Fruit fly (Drosophila melanogaster) Kc167 (cell line): ENCODE results near the gene Rcd-1r.

ENCODE experiments used
- Myc ChIP-seq: fragments of >200 bp; optimal IDR thresholded peaks from 2 replicates; lab custom pipeline; 2017; ENCODE audit warnings: missing external identifiers
- Sin3A ChIP-seq: fragments of >200 bp; optimal IDR thresholded peaks from 2 replicates; lab custom pipeline; 2018; ENCODE audit warnings: missing external identifiers
- h ChIP-seq: fragments of >200 bp; optimal IDR thresholded peaks from 3 replicates; lab custom pipeline; 2018; ENCODE audit warnings: missing external identifiers
- insv ChIP-seq: fragments of >200 bp; optimal IDR thresholded peaks from 3 replicates; lab custom pipeline; 2018; ENCODE audit warnings: missing external identifiers
- psq ChIP-seq: fragments of >200 bp; optimal IDR thresholded peaks from 2 replicates; lab custom pipeline; 2017; ENCODE audit warnings: missing external identifiers
- ttk ChIP-seq: sonication (Bioruptor generic); optimal IDR thresholded peaks from 2 replicates; lab custom pipeline; 2017; ENCODE audit warnings: missing external identifiers

The Rcd-1r gene

dm6 chr2L:8984614-8985318 is 29.1 kb downstream of the Rcd-1r start, which contains the start of gene CG13101:
Gene CG13101, minus strand, starts transcription at chr2L:8984872.
- TF ChIP-seq insv (lab: Kevin White, UChicago) = no peak
- TF ChIP-seq Myc (lab: Kevin White, UChicago) = no peak
- TF ChIP-seq Sin3A = no peak
- no peak for TF ChIP-seq h (lab: Kevin White, UChicago)
- no peak for TF ChIP-seq psq
- TF ChIP-seq ttk (lab: Kevin White, UChicago) = no peak

DNA sequence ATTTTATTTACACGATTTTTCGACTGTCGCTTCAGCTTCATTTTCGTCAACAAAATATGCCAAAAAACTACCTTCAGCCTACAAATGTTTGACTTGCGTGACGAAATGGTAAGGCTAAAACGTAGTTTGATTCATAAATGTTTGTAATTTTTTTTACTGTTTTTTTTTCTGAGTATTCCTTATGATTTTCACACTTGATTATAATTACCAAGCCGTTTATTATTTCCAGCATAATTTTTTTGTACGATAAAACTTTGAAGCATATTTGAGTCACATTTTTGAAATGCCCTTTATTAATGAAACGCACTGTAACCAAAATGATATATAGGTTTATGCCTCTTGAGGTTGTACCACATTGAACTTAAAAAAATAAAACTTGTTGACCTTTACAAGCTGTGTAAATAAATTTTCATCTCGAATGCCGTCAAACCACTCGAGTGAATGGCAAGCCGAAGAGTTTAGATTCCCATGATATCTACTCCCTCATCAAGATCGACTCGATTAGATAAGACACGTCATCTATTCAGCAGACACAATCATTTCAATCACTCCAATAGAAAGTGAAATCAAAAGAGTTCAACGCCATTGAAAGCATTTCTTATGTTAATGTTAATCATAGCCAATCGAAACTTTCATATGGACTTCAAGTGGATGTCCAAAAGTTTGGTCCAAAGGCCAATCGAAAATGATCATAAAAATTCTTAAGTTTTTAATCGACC is 31.1 kb downstream of the Rcd-1r start:
- TF ChIP-seq h (lab: Kevin White, UChicago) (no peak), psq (no peak), insv (lab: Kevin White, UChicago) (no peak), Myc (lab: Kevin White, UChicago) (no peak), ttk (lab: Kevin White, UChicago) (no peak)

- TF ChIP-seq psq (no peak), Sin3A (no peak), h (lab: Kevin White, UChicago) (no peak), insv (lab: Kevin White, UChicago) (no peak), Myc (lab: Kevin White, UChicago) (no peak), ttk (lab: Kevin White, UChicago) (no peak)
Measured at dm6 chr2L:8980359-8980758, 33.5 kb downstream of the Rcd-1r start, which contains the start of gene CG18662. Gene CG18662, plus strand, starts transcription at chr2L:8980659.

DNA sequence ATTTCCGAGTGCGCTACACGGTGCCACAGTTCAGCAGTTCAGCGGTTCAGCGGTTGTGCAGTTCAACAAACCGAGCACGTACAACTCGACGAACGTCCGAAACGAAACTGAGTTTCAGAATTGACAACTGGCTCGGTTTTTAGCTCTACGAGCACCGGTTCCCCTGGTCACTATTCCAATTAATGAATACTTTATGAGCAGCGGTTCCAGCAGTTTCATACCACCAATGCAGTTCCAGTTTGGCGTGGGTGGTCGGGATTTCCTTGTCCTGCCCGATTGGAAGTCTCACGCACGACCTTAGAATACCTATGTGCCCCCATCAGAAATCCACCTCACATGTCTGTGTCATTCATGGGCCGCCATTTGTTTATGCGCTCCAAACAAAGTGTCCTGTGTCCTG is 38.5 kb downstream of the Rcd-1r start, which contains the start of gene CG9541:
CG9541 (minus strand) TSS at position 101 of the 400 bp plus-strand sequence.
- TF ChIP-seq Sin3A (no peak), h (lab: Kevin White, UChicago) (no peak), ttk (lab: Kevin White, UChicago) (no peak), Myc (lab: Kevin White, UChicago) (no peak), psq (no peak), insv (lab: Kevin White, UChicago) (no peak)

DNA sequence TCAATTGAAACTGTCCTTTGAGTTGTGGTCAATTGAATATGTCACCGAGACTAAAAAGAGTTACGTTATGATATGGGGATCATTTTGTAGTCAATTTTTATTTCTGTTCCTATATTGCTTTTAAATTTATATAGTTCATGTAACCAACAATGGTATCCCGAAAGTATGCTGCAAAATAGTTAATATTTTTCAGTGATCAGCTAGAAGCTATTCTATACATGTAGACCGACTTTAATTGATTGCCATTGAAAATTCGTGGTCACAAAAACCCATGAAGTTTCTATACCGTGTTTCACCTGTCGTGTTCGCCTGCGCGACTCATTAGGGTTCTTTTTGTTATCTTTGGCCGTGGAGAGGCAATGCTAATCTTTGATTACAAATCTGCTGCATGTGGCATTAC is 39.4 kb downstream of the Rcd-1r start:
- no peak for TF ChIP-seq psq
- TF ChIP-seq Myc (lab: Kevin White, UChicago) = no peak
- TF ChIP-seq Sin3A = no peak

DNA sequence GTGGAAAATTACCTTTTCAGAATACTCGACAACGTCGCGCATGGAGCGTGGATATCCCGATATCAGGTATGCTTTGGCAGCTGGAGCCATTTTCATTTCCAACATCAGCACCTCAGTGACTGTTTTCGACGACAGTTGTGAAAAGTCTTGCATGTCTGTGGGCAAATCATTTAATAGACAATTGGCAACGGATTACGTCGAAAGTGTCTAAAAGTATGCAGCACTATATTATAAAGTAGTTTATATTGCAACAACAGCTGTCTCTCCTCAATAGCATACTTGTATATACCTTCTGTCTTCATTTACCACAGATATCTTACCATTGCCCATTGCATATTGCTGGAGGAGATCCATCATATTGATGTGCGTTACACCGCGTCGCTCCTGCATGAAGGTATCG is 41.0 kb downstream of the Rcd-1r start:
- TF ChIP-seq insv (lab: Kevin White, UChicago) (no peak), Sin3A (no peak), h (lab: Kevin White, UChicago) (no peak), psq (no peak), Myc (lab: Kevin White, UChicago) (no peak), ttk (lab: Kevin White, UChicago) (no peak)

- TF ChIP-seq Myc (lab: Kevin White, UChicago) (no peak), Sin3A (no peak), h (lab: Kevin White, UChicago) (no peak), psq (no peak), insv (lab: Kevin White, UChicago) (no peak), ttk (lab: Kevin White, UChicago) (no peak)
Measured at dm6 chr2L:8967235-8967634, 46.6 kb downstream of the Rcd-1r start, which contains the start of gene CG18088. Gene CG18088, plus strand, starts transcription at chr2L:8967535.

DNA sequence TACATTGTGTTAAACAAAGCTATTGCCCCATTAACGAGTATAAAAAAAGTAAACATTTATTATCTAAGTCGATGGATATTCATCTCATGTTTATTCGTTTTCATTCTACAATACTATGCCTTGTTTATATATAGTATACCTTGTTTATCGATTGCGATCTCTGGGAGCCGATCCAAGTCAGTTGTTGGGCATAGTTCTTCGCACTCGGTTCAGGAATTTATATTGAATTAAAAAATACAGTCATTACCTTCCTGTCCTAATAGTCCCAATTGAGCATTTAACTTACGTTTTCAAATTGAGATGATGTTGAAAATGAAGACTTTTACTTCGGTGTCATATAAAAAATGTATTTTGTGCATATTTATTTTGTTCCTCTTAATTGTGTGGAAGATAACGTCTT is 49.2 kb downstream of the Rcd-1r start, which contains the start of gene CG32984:
CG32984 (plus strand) TSS at position 301 of the 400 bp plus-strand sequence.
- TF ChIP-seq ttk (lab: Kevin White, UChicago) = no peak
- no peak for TF ChIP-seq Sin3A
